Worm (Caenorhabditis elegans) whole organism, L4 larva: Measurements from ENCODE around the gene csq-1.

Experiments used
- Y5F2A.4 ChIP-seq: fragments of 200-800 bp; sonication (Bioruptor generic); optimal IDR thresholded peaks from 2 replicates; lab custom pipeline; 2018; ENCODE audit warnings: mild to moderate bottlenecking, missing genetic modification characterization, missing compliant biosample characterization
- aly-2 ChIP-seq: sonication (generic microtip); optimal IDR thresholded peaks from 2 replicates; lab custom pipeline; 2018; ENCODE audit warnings: missing biosample characterization, missing genetic modification characterization
- ctbp-1 ChIP-seq: fragments of 200-800 bp; sonication (Bioruptor generic); IDR thresholded peaks from 2 replicates; pipeline ENCODE4 v1.3.6; 2022; ENCODE audit warnings: missing genetic modification reagents, missing genetic modification characterization, missing compliant biosample characterization
- lin-39 ChIP-seq: fragments of 150-350 bp; optimal IDR thresholded peaks from 2 replicates; lab custom pipeline; 2014; ENCODE audit warnings: missing biosample characterization, missing genetic modification reagents, missing genetic modification characterization
- nhr-10 ChIP-seq: fragments of 150-350 bp; optimal IDR thresholded peaks from 2 replicates; lab custom pipeline; 2014; ENCODE audit warnings: missing biosample characterization, missing genetic modification characterization
- spr-1 ChIP-seq: sonication (generic microtip); optimal IDR thresholded peaks from 2 replicates; lab custom pipeline; 2016; ENCODE audit warnings: mild to moderate bottlenecking, missing genetic modification characterization, missing compliant biosample characterization
- unc-62 ChIP-seq, 3 experiments: fragments of 150-350 bp in 1 of 3; sonication (generic microtip); optimal IDR thresholded peaks in 2 of 3; peaks in 1 of 3; 1 replicate in 1 of 3; 2 replicates in 2 of 3; lab custom pipeline; 2014 to 2017; ENCODE audit warnings: missing biosample characterization in 3 of 3, missing genetic modification characterization in 3 of 3, missing genetic modification reagents in 3 of 3, missing genotype in 1 of 3

DNA sequence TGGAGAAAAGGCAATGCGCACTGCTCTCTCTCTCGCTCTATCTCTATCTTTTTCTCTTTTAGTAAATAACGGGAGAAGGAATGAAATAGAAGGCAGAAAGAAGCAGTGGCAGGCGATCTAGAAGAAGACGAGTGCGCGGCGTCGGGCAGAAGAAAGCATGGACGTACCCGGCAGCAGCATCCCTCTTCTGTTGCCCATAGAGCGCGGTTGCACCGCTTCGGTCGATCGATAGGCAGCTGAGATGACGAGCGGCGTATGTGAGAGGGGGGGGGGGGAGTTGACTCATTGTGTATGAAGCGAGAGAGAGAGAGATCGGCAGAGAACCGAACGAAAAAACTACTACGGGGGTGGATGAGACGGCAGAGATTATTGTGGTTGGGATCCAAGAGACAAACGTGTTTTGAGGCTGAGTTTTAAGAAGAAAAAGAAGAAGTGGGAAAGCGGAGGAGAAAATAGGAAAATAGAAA, 23.5 kb downstream of the csq-1 start:
- no peak for TF ChIP-seq aly-2 (tag; lab: Kevin White, UChicago)
- TF ChIP-seq ctbp-1: peak; percentile 97
- peak; percentile 72 for TF ChIP-seq nhr-10 (tag; lab: Kevin White, UChicago)
- peak in 1 of 2 experiments; percentile 70 for TF ChIP-seq unc-62 (GFP tag; optimal IDR thresholded peaks at IDR 0.05 in 1 of 2; lab: Kevin White, UChicago)
- peak; percentile 3 for TF ChIP-seq unc-62 (tag; optimal IDR thresholded peaks at IDR 0.05; lab: Kevin White, UChicago)
- TF ChIP-seq Y5F2A.4 (GFP tag; lab: Kevin White, UChicago): peak; percentile 56
- no peak for TF ChIP-seq lin-39 (tag; lab: Kevin White, UChicago)
- peak; percentile 84 for TF ChIP-seq spr-1 (tag; lab: Kevin White, UChicago)
